Worm (Caenorhabditis elegans): ENCODE data around the gene nhr-177.

Gene nhr-177

DNA sequence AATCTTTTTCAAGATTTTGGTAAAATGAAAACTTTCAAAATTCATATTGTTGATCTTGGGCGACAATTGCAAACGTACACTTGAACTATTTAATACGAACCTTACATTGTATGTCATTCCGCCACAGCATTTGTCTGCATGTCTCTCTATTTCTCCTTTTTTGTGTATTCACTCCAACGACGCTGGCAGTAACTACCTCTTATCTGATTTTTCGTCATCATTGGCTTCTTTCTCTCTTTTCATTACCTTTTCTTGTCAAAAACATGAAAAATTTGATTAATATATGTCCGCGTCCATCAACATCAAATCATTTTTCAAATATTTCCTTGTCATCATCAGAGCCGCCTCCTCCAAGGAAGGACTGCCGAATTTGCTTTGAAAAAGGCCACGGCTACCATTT lies at the start of gene nhr-177:
nhr-177 (plus strand) TSS at position 167 of the 400 bp plus-strand sequence.
- no peak for TF ChIP-seq aly-1 (tag; optimal IDR thresholded peaks at IDR 0.05)
- no peak for TF ChIP-seq scrt-1 (GFP tag; IDR thresholded peaks at IDR 0.05)
- TF ChIP-seq hnd-1 (tag; optimal IDR thresholded peaks at IDR 0.05) = no peak
- no peak for TF ChIP-seq ceh-13 (GFP tag; optimal IDR thresholded peaks at IDR 0.05)
- TF ChIP-seq ets-7 (tag; optimal IDR thresholded peaks at IDR 0.05) = no peak
- TF ChIP-seq tbx-37 (GFP tag; conservative IDR thresholded peaks at IDR 0.05) = no peak
- TF ChIP-seq B0310.2 (tag; optimal IDR thresholded peaks at IDR 0.05) = no peak
- TF ChIP-seq hmbx-1 (tag; optimal IDR thresholded peaks at IDR 0.05) = no peak
- TF ChIP-seq tbx-11 (GFP tag; IDR thresholded peaks at IDR 0.05) = no peak
- TF ChIP-seq pes-1 (GFP tag; IDR thresholded peaks at IDR 0.05) = no peak
- TF ChIP-seq ceh-36 (tag; optimal IDR thresholded peaks at IDR 0.05) = no peak
- no peak for TF ChIP-seq F13C5.2 (tag; optimal IDR thresholded peaks at IDR 0.05)
- TF ChIP-seq flt-1 (GFP tag; IDR thresholded peaks at IDR 0.05) = no peak
- no peak for TF ChIP-seq sea-1 (GFP tag; conservative IDR thresholded peaks at IDR 0.05)
- TF ChIP-seq hmg-4 (GFP tag; optimal IDR thresholded peaks at IDR 0.05) = no peak
- no peak for TF ChIP-seq ama-1 (optimal IDR thresholded peaks at IDR 0.05)
- TF ChIP-seq tra-4 (tag; optimal IDR thresholded peaks at IDR 0.05) = no peak

DNA sequence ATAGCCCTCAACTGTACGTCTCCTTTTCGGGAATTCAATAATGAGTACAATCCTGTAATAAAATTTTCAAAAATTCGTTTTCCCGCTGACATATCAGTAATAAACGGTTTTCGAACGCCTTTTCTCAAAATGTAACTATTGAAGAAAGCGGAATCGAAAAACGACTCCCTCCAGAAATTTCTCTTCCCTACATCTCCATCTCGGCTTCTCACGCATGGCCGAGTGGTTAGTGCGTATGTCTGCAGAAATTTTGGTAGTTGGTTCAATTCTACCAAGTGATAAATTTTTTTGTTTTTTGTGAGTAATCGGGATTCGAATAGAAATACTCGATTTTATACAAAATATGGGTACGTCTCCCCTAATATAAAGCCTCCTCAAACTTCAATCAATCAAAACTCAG lies 48.9 kb upstream of the nhr-177 start:
- TF ChIP-seq scrt-1 (GFP tag; IDR thresholded peaks at IDR 0.05) (peak; percentile 86), flt-1 (GFP tag; IDR thresholded peaks at IDR 0.05) (peak; percentile 70), pes-1 (GFP tag; IDR thresholded peaks at IDR 0.05) (peak; percentile 82), sea-1 (GFP tag; conservative IDR thresholded peaks at IDR 0.05) (peak; percentile 71; the same call in 1 of the 2 replicates), tbx-37 (GFP tag; conservative IDR thresholded peaks at IDR 0.05) (peak; percentile 91), tbx-11 (GFP tag; IDR thresholded peaks at IDR 0.05) (peak; percentile 82)

DNA sequence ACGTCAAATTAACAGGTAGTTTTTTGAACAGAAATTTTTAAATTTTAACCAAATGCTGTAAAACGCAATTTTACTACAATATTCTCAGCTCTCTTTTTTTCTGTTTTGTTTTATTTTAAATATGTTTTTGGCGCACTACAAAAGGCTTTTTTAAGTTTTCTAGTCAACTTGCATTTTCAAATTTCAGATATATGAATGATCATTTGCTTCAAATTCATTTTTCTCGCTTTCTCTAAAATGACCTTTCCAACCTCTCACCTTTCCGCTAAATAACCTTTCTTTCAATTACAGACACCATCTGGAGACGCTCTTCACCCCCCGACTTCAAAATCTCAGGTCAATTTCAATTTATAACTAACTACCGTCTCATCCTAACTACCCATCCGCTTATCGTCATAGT lies 43.3 kb upstream of the nhr-177 start, which contains the start of gene cdc-25.2:
cdc-25.2 (plus strand) TSS at position 301 of the 400 bp plus-strand sequence.
- TF ChIP-seq hmbx-1 (tag; optimal IDR thresholded peaks at IDR 0.05) = no peak
- no peak for TF ChIP-seq hnd-1 (tag; optimal IDR thresholded peaks at IDR 0.05)
- no peak for TF ChIP-seq tbx-11 (GFP tag; IDR thresholded peaks at IDR 0.05)
- no peak for TF ChIP-seq B0310.2 (tag; optimal IDR thresholded peaks at IDR 0.05)
- no peak for TF ChIP-seq pes-1 (GFP tag; IDR thresholded peaks at IDR 0.05)
- no peak for TF ChIP-seq hmg-4 (GFP tag; optimal IDR thresholded peaks at IDR 0.05)
- TF ChIP-seq ets-7 (tag; optimal IDR thresholded peaks at IDR 0.05) = no peak
- no peak for TF ChIP-seq tbx-37 (GFP tag; conservative IDR thresholded peaks at IDR 0.05)
- no peak for TF ChIP-seq flt-1 (GFP tag; IDR thresholded peaks at IDR 0.05)
- no peak for TF ChIP-seq tra-4 (tag; optimal IDR thresholded peaks at IDR 0.05)
- no peak for TF ChIP-seq ceh-36 (tag; optimal IDR thresholded peaks at IDR 0.05)
- TF ChIP-seq aly-1 (tag; optimal IDR thresholded peaks at IDR 0.05) = no peak
- TF ChIP-seq ama-1 (optimal IDR thresholded peaks at IDR 0.05) = no peak
- no peak for TF ChIP-seq ceh-13 (GFP tag; optimal IDR thresholded peaks at IDR 0.05)
- no peak for TF ChIP-seq sea-1 (GFP tag; conservative IDR thresholded peaks at IDR 0.05)
- TF ChIP-seq scrt-1 (GFP tag; IDR thresholded peaks at IDR 0.05) = no peak
- TF ChIP-seq F13C5.2 (tag; optimal IDR thresholded peaks at IDR 0.05) = no peak

DNA sequence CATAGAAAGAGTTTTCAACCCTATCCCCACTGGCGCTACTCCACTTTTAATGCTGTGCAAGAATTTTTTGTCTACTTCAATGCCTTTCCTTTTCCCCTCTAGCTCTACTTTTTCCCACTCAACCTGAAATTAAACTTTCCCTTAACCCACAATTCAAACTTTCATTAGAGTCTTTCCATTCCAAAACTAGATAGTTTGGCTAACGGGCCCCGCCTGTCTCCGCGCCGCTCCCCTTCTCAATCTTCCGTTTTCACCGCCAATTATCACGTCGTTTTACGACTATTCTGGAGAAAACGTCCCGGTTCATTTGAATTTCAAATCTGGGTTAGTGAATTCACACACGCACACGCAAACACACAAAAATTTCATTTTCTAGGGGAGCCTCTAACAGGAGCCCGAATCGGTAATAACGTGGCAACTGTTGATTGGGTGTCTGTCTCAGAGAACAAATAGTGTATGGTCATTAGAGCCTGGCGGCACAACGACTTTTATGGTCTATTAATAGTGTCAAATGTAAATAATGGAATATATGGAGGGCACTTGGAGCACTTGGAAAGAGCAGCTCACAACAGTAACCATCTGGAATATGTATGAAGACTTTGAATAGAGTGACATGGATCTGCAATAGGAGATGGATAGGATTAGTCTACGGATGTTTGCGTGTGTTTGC lies 40.2 kb upstream of the nhr-177 start:
- TF ChIP-seq pes-1 (GFP tag; IDR thresholded peaks at IDR 0.05) = no peak
- 0 out of 2 replicates have a peak, but pooled peaks have one; percentile 56 for TF ChIP-seq scrt-1 (GFP tag; IDR thresholded peaks at IDR 0.05)
- TF ChIP-seq ets-7 (tag; optimal IDR thresholded peaks at IDR 0.05) = no peak
- TF ChIP-seq tbx-11 (GFP tag; IDR thresholded peaks at IDR 0.05) = no peak
- TF ChIP-seq aly-1 (tag; optimal IDR thresholded peaks at IDR 0.05) = no peak
- no peak for TF ChIP-seq hmg-4 (GFP tag; optimal IDR thresholded peaks at IDR 0.05)
- no peak for TF ChIP-seq B0310.2 (tag; optimal IDR thresholded peaks at IDR 0.05)

DNA sequence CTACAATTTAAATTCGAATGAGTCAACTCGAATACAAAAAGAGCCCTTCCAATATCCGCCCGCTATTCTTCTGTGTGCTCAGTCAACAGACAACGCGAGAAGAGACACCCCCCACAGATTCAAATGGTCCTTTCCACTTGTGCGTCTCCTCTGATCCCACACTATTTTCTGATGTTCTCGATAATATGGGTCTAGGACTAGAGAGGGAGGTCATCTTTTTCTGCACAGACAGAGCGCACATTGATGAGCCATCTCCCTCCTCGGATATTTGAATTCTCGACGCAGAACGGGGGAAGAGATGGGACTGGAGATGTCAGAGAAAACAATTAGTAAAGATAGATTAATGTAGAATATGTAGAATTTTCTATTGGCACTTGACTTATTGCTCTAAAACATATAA lies 39.4 kb upstream of the nhr-177 start:
- peak; percentile 71 for TF ChIP-seq hmg-4 (GFP tag; optimal IDR thresholded peaks at IDR 0.05)
- TF ChIP-seq tbx-11 (GFP tag; IDR thresholded peaks at IDR 0.05) = no peak

DNA sequence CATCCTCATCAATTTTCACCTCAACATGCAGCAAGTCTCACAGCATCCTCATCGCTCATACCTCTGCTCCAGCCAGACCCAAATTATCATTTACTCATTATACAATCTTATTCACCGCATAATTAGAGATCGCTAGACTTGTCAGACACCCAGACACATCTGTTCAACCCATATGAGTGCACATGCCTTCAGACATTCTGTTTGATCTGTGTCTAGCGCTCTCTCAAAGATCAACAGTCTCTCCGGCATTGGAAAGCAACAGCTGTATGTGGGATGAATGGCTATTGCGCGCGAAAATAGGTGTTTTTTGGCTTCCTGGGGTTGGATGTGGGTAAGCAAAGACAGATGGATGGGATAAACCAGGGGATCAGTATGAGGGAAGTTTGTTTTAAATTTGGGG lies 37.5 kb upstream of the nhr-177 start:
- TF ChIP-seq hmg-4 (GFP tag; optimal IDR thresholded peaks at IDR 0.05) (peak; percentile 42), ceh-13 (GFP tag; optimal IDR thresholded peaks at IDR 0.05) (no peak)

DNA sequence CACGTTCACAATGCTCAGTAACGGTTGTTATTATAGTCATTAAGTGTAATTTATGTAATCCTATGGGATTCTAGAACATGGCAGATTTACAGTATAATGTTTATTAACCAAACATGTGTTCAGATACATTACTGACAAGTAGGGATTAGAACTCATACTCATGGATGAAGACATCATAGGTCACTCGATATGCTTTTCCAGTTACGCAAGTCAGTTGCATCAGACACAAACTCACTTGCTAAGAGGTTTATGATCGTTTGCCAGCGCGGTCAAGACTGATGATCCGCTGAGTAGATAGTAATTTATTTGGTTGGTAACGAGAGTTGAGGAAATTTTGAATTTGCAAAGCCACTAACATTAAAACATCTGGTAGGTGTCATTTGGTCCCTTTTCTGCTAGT lies 35.5 kb upstream of the nhr-177 start:
- TF ChIP-seq ceh-36 (tag; optimal IDR thresholded peaks at IDR 0.05) (no peak), F13C5.2 (tag; optimal IDR thresholded peaks at IDR 0.05) (no peak)

DNA sequence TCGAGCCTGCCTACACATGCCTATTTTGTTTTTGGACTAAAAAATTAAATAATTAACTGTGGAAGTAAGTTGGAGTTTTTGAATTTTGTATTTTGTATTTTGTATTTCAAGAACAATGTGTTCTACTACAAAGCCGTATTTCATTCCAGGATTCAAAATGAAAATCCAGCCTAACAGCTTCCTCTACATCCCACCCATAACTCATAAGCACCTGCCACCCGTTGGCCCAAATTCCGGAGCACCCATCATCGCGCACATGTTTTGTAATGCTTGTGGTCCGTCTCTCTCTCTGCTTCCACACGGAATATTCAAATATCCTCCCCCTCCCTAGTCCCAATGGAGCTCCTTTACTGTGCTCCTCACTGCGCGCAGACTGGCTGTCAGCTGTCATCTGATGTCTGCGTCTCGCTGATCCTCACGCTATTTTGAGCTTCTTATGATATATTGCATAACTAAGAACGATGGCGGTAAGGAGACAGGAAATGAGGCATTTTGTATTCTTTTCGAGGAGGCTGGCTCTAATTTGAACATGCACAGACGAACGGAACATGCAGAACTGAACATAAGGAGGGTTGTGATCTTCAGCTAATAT lies 34.5 kb upstream of the nhr-177 start:
- TF ChIP-seq sea-1 (GFP tag; conservative IDR thresholded peaks at IDR 0.05) (no peak), ceh-36 (tag; optimal IDR thresholded peaks at IDR 0.05) (peak; percentile 22)
